Comparison of ENCODE assay signal across 2 worm cellular contexts in the genomic region with DNA sequence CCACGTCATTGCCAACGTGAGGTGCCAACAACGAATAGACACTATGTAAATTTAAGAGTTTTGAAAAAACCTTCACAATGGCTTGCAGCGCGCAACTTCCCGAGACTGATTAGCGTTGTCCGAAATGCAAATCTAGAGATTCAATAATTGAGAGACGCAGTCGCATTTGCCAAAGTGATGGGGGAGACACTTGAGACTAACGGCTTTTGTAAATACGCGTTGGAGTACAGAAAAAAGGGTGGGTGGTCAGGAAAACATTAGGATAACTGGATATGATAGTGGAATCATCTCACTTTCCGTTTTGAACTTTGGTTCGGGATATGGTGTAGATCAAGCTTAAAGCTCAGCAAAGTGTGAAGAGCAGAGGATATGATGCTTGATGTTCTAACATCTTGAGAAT.
TF ChIP-seq lines count a peak whose summit lies in the region.

No protein-coding gene starts in this region.

TF ChIP-seq in whole organism, L3 larva, 47 proteins besides CTCF, POLR2A, EP300 and RAD21:
- TF ChIP-seq fkh-2 (tag; optimal IDR thresholded peaks at IDR 0.05; lab: Kevin White, UChicago) (no peak), pha-4 (tag; optimal IDR thresholded peaks at IDR 0.05; lab: Kevin White, UChicago) (peak; percentile 49)
TF ChIP-seq in whole organism, L3 larva: peak in this region for 1.

TF ChIP-seq in whole organism, mixed stage, embryonic, 35 proteins besides CTCF, POLR2A, EP300 and RAD21:
- TF ChIP-seq elt-3 (tag; optimal IDR thresholded peaks at IDR 0.05; lab: Kevin White, UChicago) (no peak), tbx-8 (GFP tag; optimal IDR thresholded peaks at IDR 0.05; lab: Kevin White, UChicago) (no peak), ceh-43 (GFP tag; optimal IDR thresholded peaks at IDR 0.05; lab: Kevin White, UChicago) (no peak), pha-4 (tag; optimal IDR thresholded peaks at IDR 0.05; lab: Kevin White, UChicago) (peak; percentile 84)
